Worm (Caenorhabditis elegans) whole organism, early embryonic: Measurements from ENCODE around the gene Y48A6B.8.
"Not testable (repeated sequence)": the region's sequence is repeated elsewhere in the genome, so short reads cannot be mapped to it uniquely, and the experiment has no call there.

Experiments used
- B0310.2 ChIP-seq: sonication (generic microtip); optimal IDR thresholded peaks from 2 replicates; lab custom pipeline; 2016; ENCODE audit warnings: mild to moderate bottlenecking, missing genetic modification characterization, missing compliant biosample characterization
- F13C5.2 ChIP-seq: sonication (generic microtip); optimal IDR thresholded peaks from 2 replicates; lab custom pipeline; 2017; ENCODE audit warnings: mild to moderate bottlenecking, missing genetic modification characterization, inconsistent platforms, missing compliant biosample characterization
- aly-1 ChIP-seq: sonication (generic microtip); optimal IDR thresholded peaks from 2 replicates; lab custom pipeline; 2016; ENCODE audit warnings: missing genetic modification characterization, missing compliant biosample characterization
- ama-1 ChIP-seq: fragments of 150-350 bp; optimal IDR thresholded peaks from 2 replicates; lab custom pipeline; 2014
- ceh-13 ChIP-seq: fragments of 200-800 bp; sonication (Bioruptor generic); optimal IDR thresholded peaks from 2 replicates; lab custom pipeline; 2018; ENCODE audit warnings: mild to moderate bottlenecking, missing genetic modification characterization, missing compliant biosample characterization
- ceh-36 ChIP-seq: sonication (generic microtip); optimal IDR thresholded peaks from 2 replicates; lab custom pipeline; 2016; ENCODE audit warnings: missing genetic modification characterization, inconsistent platforms, missing compliant biosample characterization
- ets-7 ChIP-seq: sonication (generic microtip); optimal IDR thresholded peaks from 2 replicates; lab custom pipeline; 2016; ENCODE audit warnings: missing genotype, missing genetic modification characterization, missing compliant biosample characterization
- flt-1 ChIP-seq: fragments of 200-800 bp; sonication (Bioruptor generic); IDR thresholded peaks from 2 replicates; pipeline ENCODE4 v1.3.6; 2022; ENCODE audit warnings: missing genetic modification characterization, missing compliant biosample characterization
- hmbx-1 ChIP-seq: sonication (generic microtip); optimal IDR thresholded peaks from 2 replicates; lab custom pipeline; 2016; ENCODE audit warnings: mild to moderate bottlenecking, missing genetic modification characterization, missing compliant biosample characterization
- hmg-4 ChIP-seq: fragments of 200-800 bp; sonication (Bioruptor generic); optimal IDR thresholded peaks from 2 replicates; lab custom pipeline; 2018; ENCODE audit warnings: mild to moderate bottlenecking, missing genetic modification characterization, missing compliant biosample characterization
- hnd-1 ChIP-seq: sonication (generic microtip); optimal IDR thresholded peaks from 2 replicates; lab custom pipeline; 2016; ENCODE audit warnings: missing genetic modification characterization, missing compliant biosample characterization
- pes-1 ChIP-seq: fragments of 200-800 bp; sonication (Bioruptor generic); IDR thresholded peaks from 2 replicates; pipeline ENCODE4 v1.3.6; 2022; ENCODE audit warnings: missing genetic modification reagents, missing genetic modification characterization, missing compliant biosample characterization
- scrt-1 ChIP-seq: fragments of 200-800 bp; sonication (Bioruptor generic); IDR thresholded peaks from 2 replicates; pipeline ENCODE4 v1.3.6; 2022; ENCODE audit warnings: missing genetic modification characterization, missing compliant biosample characterization
- sea-1 ChIP-seq: fragments of 200-800 bp; sonication (Bioruptor generic); conservative IDR thresholded peaks from 2 replicates; pipeline ENCODE4 v1.3.6; 2022; ENCODE audit warnings: missing genetic modification characterization, missing compliant biosample characterization
- tbx-11 ChIP-seq: fragments of 200-800 bp; sonication (Bioruptor generic); IDR thresholded peaks from 2 replicates; pipeline ENCODE4 v1.3.6; 2022; ENCODE audit warnings: missing genetic modification characterization, missing compliant biosample characterization
- tbx-37 ChIP-seq: fragments of 200-800 bp; sonication (Bioruptor generic); conservative IDR thresholded peaks from 2 replicates; pipeline ENCODE4 v1.3.6; 2022; ENCODE audit warnings: missing genetic modification reagents, missing genetic modification characterization, missing compliant biosample characterization
- tra-4 ChIP-seq: sonication (generic microtip); optimal IDR thresholded peaks from 2 replicates; lab custom pipeline; 2017; ENCODE audit warnings: missing genetic modification characterization, missing compliant biosample characterization

The Y48A6B.8 gene

DNA sequence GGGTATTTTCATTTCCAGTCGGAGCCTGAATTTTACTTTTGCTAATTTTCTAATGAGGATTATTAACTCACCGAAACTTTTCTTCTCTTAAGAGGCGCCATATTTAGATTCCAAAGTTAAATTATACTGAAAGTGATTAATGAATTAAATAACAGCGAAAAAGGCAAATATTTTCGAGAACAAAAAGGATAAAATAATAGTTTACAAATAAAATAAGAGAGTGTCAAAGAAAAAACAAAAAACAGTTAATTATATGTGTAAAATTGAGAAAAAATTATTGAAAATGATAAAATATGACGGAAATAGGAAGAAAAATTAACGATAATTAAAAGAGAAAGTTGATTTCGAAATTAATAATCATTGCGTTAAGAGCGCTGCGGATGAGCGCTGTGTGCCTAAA is at the start of gene Y48A6B.8:
Gene Y48A6B.8 (minus strand): TSS at position 101 of the 400 bp plus-strand sequence.
- not testable (repeated sequence) for TF ChIP-seq B0310.2 (tag; lab: Kevin White, UChicago); ceh-13 (GFP tag; lab: Kevin White, UChicago); F13C5.2 (tag; lab: Kevin White, UChicago)

DNA sequence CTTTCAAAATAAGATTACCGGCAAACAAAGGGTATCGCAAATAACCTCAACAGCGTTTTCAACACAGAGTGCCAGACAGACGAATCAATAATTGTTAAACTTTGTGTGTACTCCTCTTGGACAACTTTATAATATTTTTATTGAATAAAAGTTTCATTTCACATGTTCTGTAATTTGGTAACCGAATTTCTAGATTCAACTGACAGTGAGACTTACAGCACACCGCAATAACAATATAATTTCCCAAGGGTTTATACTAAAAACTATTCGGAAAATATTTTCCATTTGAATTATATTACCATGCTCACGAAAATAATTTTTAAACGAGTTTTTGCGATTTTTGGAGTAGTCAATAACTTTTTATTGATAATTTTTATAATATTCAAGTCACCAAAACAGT is 48.2 kb upstream of the Y48A6B.8 start, which contains the start of gene str-246:
Gene str-246 (plus strand): TSS at position 301 of the 400 bp plus-strand sequence.
- TF ChIP-seq hmbx-1 (tag; lab: Kevin White, UChicago) = no peak
- TF ChIP-seq scrt-1 (GFP tag; lab: Robert Waterston, UW) = no peak
- no peak for TF ChIP-seq ceh-36 (tag; lab: Kevin White, UChicago)
- no peak for TF ChIP-seq tbx-37
- no peak for TF ChIP-seq flt-1 (GFP tag; lab: Robert Waterston, UW)

DNA sequence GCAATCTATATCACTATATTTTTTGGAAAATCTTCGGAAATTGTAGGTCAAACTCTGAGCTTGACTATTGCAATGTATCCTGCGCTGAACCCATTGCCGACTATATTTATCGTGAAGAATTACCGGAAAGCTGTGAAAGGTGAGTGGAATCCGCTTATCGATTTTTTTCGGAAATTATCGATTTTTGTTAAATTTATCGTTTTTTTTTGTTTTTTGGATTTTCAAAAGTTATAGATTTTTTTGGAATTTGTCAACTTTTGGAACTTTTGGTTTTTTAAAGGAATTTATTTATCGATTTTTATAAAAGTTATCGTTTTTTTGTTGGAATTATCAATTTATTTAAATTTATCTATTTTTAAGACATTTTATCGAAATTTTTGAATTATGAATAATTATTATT is 47.5 kb upstream of the Y48A6B.8 start:
- TF ChIP-seq hmg-4 (GFP tag; lab: Kevin White, UChicago) = no peak

DNA sequence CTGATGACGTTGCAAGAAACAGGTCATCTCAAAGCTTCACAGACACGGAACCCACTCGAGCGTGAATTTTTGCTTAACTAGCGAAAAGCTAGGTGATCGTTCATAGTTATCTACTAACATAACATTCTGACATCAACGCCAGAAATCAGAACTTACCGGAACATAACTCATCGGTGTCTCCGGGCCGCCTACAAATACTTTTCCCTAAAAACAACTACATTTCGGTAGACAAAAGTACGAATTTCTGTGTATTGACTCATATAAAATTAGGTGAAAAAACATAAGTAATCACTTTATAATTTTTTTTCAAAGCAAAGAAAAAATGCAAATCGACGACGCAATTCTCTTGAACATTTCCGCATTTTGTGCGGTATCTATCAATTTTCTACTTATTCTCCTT is 45.0 kb upstream of the Y48A6B.8 start, which contains the start of gene str-261:
Gene str-261 (plus strand): TSS at position 301 of the 400 bp plus-strand sequence.
- TF ChIP-seq ets-7 (tag; lab: Kevin White, UChicago) (no peak), tra-4 (no peak), sea-1 (GFP tag; lab: Robert Waterston, UW) (no peak), F13C5.2 (tag; lab: Kevin White, UChicago) (no peak), hmbx-1 (tag; lab: Kevin White, UChicago) (no peak), pes-1 (GFP tag; lab: Robert Waterston, UW) (no peak), B0310.2 (tag; lab: Kevin White, UChicago) (no peak), ceh-13 (GFP tag; lab: Kevin White, UChicago) (no peak), tbx-37 (no peak), flt-1 (GFP tag; lab: Robert Waterston, UW) (no peak), tbx-11 (GFP tag; lab: Robert Waterston, UW) (no peak), hnd-1 (tag; lab: Kevin White, UChicago) (no peak), hmg-4 (GFP tag; lab: Kevin White, UChicago) (no peak), scrt-1 (GFP tag; lab: Robert Waterston, UW) (no peak)

DNA sequence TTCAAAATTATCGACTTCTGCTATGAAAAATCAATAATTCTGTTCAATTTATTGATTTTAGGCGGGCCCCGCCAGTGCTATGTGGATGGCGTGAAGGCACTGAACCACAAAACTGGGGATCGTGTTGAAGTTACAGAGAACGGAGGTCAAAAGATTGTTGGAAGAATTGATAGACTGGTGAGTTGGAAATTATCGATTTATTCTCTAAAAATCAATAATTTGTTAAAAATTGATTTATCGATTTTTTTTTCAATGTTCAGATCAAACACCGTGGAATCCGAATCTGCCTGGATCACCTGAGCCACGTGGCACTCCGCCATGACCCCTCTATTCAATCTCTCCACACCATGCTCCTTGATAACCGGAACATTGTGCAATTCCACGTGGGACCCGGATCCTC is 41.0 kb upstream of the Y48A6B.8 start:
- no peak for TF ChIP-seq ama-1 (lab: Kevin White, UChicago)
- TF ChIP-seq tbx-11 (GFP tag; lab: Robert Waterston, UW) = no peak
- TF ChIP-seq sea-1 (GFP tag; lab: Robert Waterston, UW) = no peak
- TF ChIP-seq tbx-37 = no peak
- TF ChIP-seq hmbx-1 (tag; lab: Kevin White, UChicago) = no peak
- TF ChIP-seq ceh-13 (GFP tag; lab: Kevin White, UChicago) = no peak
- no peak for TF ChIP-seq hnd-1 (tag; lab: Kevin White, UChicago)
- no peak for TF ChIP-seq pes-1 (GFP tag; lab: Robert Waterston, UW)
- TF ChIP-seq B0310.2 (tag; lab: Kevin White, UChicago) = no peak
- no peak for TF ChIP-seq F13C5.2 (tag; lab: Kevin White, UChicago)
- TF ChIP-seq ets-7 (tag; lab: Kevin White, UChicago) = no peak
- TF ChIP-seq ceh-36 (tag; lab: Kevin White, UChicago) = no peak

DNA sequence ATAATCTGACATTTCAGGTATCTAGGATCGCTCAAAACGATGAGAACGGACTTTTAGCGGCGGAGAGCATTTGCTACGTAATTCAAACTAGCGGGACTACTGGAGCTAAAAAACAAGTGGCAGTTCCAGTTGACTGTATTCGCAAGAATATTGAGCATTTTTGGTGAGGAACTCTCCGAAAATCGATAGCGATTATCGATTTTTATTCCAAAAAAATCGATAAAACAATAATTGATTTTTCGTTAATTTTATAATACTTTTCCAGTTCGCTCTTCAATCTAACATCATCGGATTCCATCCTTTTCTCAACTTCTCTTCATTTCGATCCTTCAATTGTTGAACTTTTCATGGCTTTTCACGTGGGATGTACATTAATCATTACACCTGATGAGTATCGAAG is 40.0 kb upstream of the Y48A6B.8 start:
- TF ChIP-seq tbx-37 (no peak), aly-1 (tag; lab: Kevin White, UChicago) (no peak), pes-1 (GFP tag; lab: Robert Waterston, UW) (no peak), tbx-11 (GFP tag; lab: Robert Waterston, UW) (no peak)

DNA sequence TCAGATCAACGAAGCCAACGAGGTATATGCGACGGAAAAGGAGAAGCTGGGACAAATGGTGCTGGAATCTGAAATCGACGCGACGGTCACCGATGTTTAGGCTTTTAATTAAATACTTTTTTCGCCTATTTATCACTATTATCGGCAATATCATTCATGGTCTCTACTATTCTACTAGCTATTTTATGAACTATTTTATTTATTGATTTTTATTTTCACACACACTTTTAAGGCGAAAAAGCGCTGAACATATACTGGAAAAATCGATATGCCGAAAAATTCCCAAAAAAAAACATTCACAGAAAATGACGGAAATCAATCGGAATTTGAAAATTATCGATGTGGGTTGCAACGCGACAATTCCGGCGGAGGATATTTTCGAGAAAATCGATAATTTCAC is 39.3 kb upstream of the Y48A6B.8 start, which contains the start of gene W09D6.1:
Gene W09D6.1 (plus strand): TSS at position 301 of the 400 bp plus-strand sequence.
- TF ChIP-seq flt-1 (GFP tag; lab: Robert Waterston, UW) (no peak), ama-1 (lab: Kevin White, UChicago) (no peak), sea-1 (GFP tag; lab: Robert Waterston, UW) (no peak), tbx-37 (no peak), tra-4 (no peak), ceh-13 (GFP tag; lab: Kevin White, UChicago) (no peak), aly-1 (tag; lab: Kevin White, UChicago) (no peak), tbx-11 (GFP tag; lab: Robert Waterston, UW) (no peak), ceh-36 (tag; lab: Kevin White, UChicago) (no peak), ets-7 (tag; lab: Kevin White, UChicago) (no peak), hmbx-1 (tag; lab: Kevin White, UChicago) (no peak), F13C5.2 (tag; lab: Kevin White, UChicago) (no peak), hnd-1 (tag; lab: Kevin White, UChicago) (no peak), hmg-4 (GFP tag; lab: Kevin White, UChicago) (no peak)

DNA sequence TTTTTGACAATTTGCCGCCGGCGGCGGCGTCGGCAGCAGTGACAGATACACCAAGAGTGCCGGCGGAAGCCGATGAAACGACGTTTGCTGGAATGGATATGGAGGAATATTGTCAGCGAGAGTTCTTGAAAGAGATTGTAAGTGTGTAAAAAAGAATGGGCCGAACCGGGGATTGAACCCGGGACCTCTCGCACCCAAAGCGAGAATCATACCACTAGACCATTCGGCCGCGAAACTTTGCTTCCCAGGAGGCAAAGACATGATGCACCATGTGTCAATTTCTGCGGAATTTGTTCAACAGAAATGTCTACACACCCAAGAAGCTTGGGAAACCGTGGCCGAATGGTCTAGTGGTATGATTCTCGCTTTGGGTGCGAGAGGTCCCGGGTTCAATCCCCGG is 37.5 kb upstream of the Y48A6B.8 start:
- TF ChIP-seq sea-1 (GFP tag; lab: Robert Waterston, UW) = no peak
- no peak for TF ChIP-seq ama-1 (lab: Kevin White, UChicago)
- TF ChIP-seq flt-1 (GFP tag; lab: Robert Waterston, UW) = 0 out of 2 replicates have a peak, but pooled peaks have one; percentile 34
- no peak for TF ChIP-seq B0310.2 (tag; lab: Kevin White, UChicago)
- TF ChIP-seq ets-7 (tag; lab: Kevin White, UChicago) = no peak
- TF ChIP-seq tra-4 = no peak
- peak; percentile 45; the same call in 1 of the 2 replicates for TF ChIP-seq tbx-11 (GFP tag; lab: Robert Waterston, UW)
- TF ChIP-seq scrt-1 (GFP tag; lab: Robert Waterston, UW) = peak; percentile 50; the same call in 1 of the 2 replicates
- TF ChIP-seq ceh-36 (tag; lab: Kevin White, UChicago) = no peak
- no peak for TF ChIP-seq ceh-13 (GFP tag; lab: Kevin White, UChicago)
- TF ChIP-seq hnd-1 (tag; lab: Kevin White, UChicago) = peak; percentile 34
- no peak for TF ChIP-seq aly-1 (tag; lab: Kevin White, UChicago)
- no peak; the same call in 1 of the 2 replicates for TF ChIP-seq tbx-37
- TF ChIP-seq pes-1 (GFP tag; lab: Robert Waterston, UW) = peak; percentile 50; the same call in 1 of the 2 replicates
- no peak for TF ChIP-seq F13C5.2 (tag; lab: Kevin White, UChicago)
- no peak for TF ChIP-seq hmg-4 (GFP tag; lab: Kevin White, UChicago)
- no peak for TF ChIP-seq hmbx-1 (tag; lab: Kevin White, UChicago)
